Fruit fly (Drosophila melanogaster): Measurements from ENCODE around the gene Pcyt2.

dm6 chr3L:1602064-1602832 is 49.0 kb downstream of the Pcyt2 start, which contains the start of gene CG12104:
- TF ChIP-seq OdsH (GFP tag; optimal IDR thresholded peaks at IDR 0.05) (no peak), dsf (GFP tag; optimal IDR thresholded peaks at IDR 0.05; ENCODE audit: borderline replicate concordance) (no peak), brk (GFP tag; optimal IDR thresholded peaks at IDR 0.05) (no peak), sage (GFP tag; optimal IDR thresholded peaks at IDR 0.05) (no peak), dmrt93B (GFP tag; optimal IDR thresholded peaks at IDR 0.05) (no peak)

Data from whole organism, wandering third instar larva.